Worm (Caenorhabditis elegans): ENCODE measurements around the gene ceeh-2.

Gene ceeh-2

ce11 chrV:10360186-10360585, 2.5 kb upstream of the ceeh-2 start:
- TF ChIP-seq ceh-83 (GFP tag; optimal IDR thresholded peaks at IDR 0.05) (no peak), unc-62 (GFP tag; optimal IDR thresholded peaks at IDR 0.05) (no peak), unc-120 (tag; optimal IDR thresholded peaks at IDR 0.05; ENCODE audit: poor library complexity, severe bottlenecking) (no peak), ces-1 (GFP tag; optimal IDR thresholded peaks at IDR 0.05) (no peak), nhr-2 (tag; optimal IDR thresholded peaks at IDR 0.05) (no peak), M03D4.4 (tag; optimal IDR thresholded peaks at IDR 0.05) (no peak), lin-13 (tag; optimal IDR thresholded peaks at IDR 0.05) (no peak), zip-8 (tag; optimal IDR thresholded peaks at IDR 0.05) (no peak), tbx-8 (GFP tag; optimal IDR thresholded peaks at IDR 0.05) (no peak), mep-1 (tag; optimal IDR thresholded peaks at IDR 0.05) (no peak), cnd-1 (tag; optimal IDR thresholded peaks at IDR 0.05) (no peak), unc-39 (tag; optimal IDR thresholded peaks at IDR 0.05) (no peak)

ce11 chrV:10358238-10358637, 535 bp upstream of the ceeh-2 start, which contains the start of gene ttll-15:
Gene ttll-15 (plus strand): TSS chrV:10358538.
- TF ChIP-seq unc-120 (tag; optimal IDR thresholded peaks at IDR 0.05; ENCODE audit: poor library complexity, severe bottlenecking) = no peak

ce11 chrV:10355773-10356335, 1.8 kb downstream of the ceeh-2 start, which contains the start of gene sluh-7:
Gene sluh-7 (minus strand): TSS chrV:10355823.
- TF ChIP-seq nhr-76 (tag; optimal IDR thresholded peaks at IDR 0.05) = no peak
- peak; percentile 55 for TF ChIP-seq ces-1 (GFP tag; optimal IDR thresholded peaks at IDR 0.05)
- peak; percentile 22 for TF ChIP-seq mep-1 (tag; optimal IDR thresholded peaks at IDR 0.05)
- peak; percentile 62 for TF ChIP-seq nhr-237 (tag; optimal IDR thresholded peaks at IDR 0.05)
- peak; percentile 49 for TF ChIP-seq pha-4 (tag; optimal IDR thresholded peaks at IDR 0.05)
- TF ChIP-seq ceh-83 (GFP tag; optimal IDR thresholded peaks at IDR 0.05) = peak; percentile 5
- TF ChIP-seq ceh-39 (tag; optimal IDR thresholded peaks at IDR 0.05) = peak; percentile 42
- peak; percentile 66 for TF ChIP-seq sptf-1 (tag; optimal IDR thresholded peaks at IDR 0.05)
- TF ChIP-seq flh-1 (GFP tag; optimal IDR thresholded peaks at IDR 0.05) = no peak
- no peak for TF ChIP-seq unc-39 (tag; optimal IDR thresholded peaks at IDR 0.05)
- TF ChIP-seq sem-2 (GFP tag; optimal IDR thresholded peaks at IDR 0.05) = no peak
- peak; percentile 44 for TF ChIP-seq unc-120 (tag; optimal IDR thresholded peaks at IDR 0.05; ENCODE audit: poor library complexity, severe bottlenecking)
- TF ChIP-seq hlh-1 (tag; optimal IDR thresholded peaks at IDR 0.05) = peak; percentile 1
- no peak for TF ChIP-seq blmp-1 (tag; optimal IDR thresholded peaks at IDR 0.05)
- TF ChIP-seq lsy-2 (tag; optimal IDR thresholded peaks at IDR 0.05) = peak; percentile 72
- TF ChIP-seq lin-13 (tag; optimal IDR thresholded peaks at IDR 0.05) = peak; percentile 29

ce11 chrV:10352928-10353427, 4.7 kb downstream of the ceeh-2 start, which contains the start of gene nol-56:
Gene nol-56 (minus strand): TSS chrV:10352978.
- TF ChIP-seq mls-2 (tag; optimal IDR thresholded peaks at IDR 0.05) (no peak), mab-5 (tag; optimal IDR thresholded peaks at IDR 0.05) (no peak), zip-8 (tag; optimal IDR thresholded peaks at IDR 0.05) (no peak), M03D4.4 (tag; optimal IDR thresholded peaks at IDR 0.05) (no peak), hlh-1 (tag; optimal IDR thresholded peaks at IDR 0.05) (peak; percentile 53), ceh-39 (tag; optimal IDR thresholded peaks at IDR 0.05) (peak; percentile 82), drap-1 (GFP tag; optimal IDR thresholded peaks at IDR 0.05) (no peak), lsy-2 (tag; optimal IDR thresholded peaks at IDR 0.05) (peak; percentile 77), nhr-237 (tag; optimal IDR thresholded peaks at IDR 0.05) (peak; percentile 45), pha-4 (tag; optimal IDR thresholded peaks at IDR 0.05) (peak; percentile 49), ceh-83 (GFP tag; optimal IDR thresholded peaks at IDR 0.05) (no peak), elt-1 (tag; optimal IDR thresholded peaks at IDR 0.05; ENCODE audit: borderline replicate concordance, insufficient read depth) (no peak), unc-39 (tag; optimal IDR thresholded peaks at IDR 0.05) (no peak), ztf-11 (tag; optimal IDR thresholded peaks at IDR 0.05) (no peak), nhr-2 (tag; optimal IDR thresholded peaks at IDR 0.05) (no peak), tbx-8 (GFP tag; optimal IDR thresholded peaks at IDR 0.05) (no peak), lin-32 (GFP tag; optimal IDR thresholded peaks at IDR 0.05) (no peak), bed-3 (GFP tag; optimal IDR thresholded peaks at IDR 0.05) (no peak), nhr-12 (tag; optimal IDR thresholded peaks at IDR 0.05) (no peak), lin-13 (tag; optimal IDR thresholded peaks at IDR 0.05) (peak; percentile 56), unc-62 (GFP tag; optimal IDR thresholded peaks at IDR 0.05) (no peak), ceh-43 (GFP tag; optimal IDR thresholded peaks at IDR 0.05) (no peak), ham-2 (GFP tag; optimal IDR thresholded peaks at IDR 0.05) (no peak), nhr-76 (tag; optimal IDR thresholded peaks at IDR 0.05) (no peak), nhr-28 (tag; optimal IDR thresholded peaks at IDR 0.05) (no peak), ces-1 (GFP tag; optimal IDR thresholded peaks at IDR 0.05) (peak; percentile 77), elt-3 (tag; optimal IDR thresholded peaks at IDR 0.05) (no peak), mep-1 (tag; optimal IDR thresholded peaks at IDR 0.05) (peak; percentile 64), cnd-1 (tag; optimal IDR thresholded peaks at IDR 0.05) (no peak)
